Worm (Caenorhabditis elegans) whole organism, young adult: ENCODE measurements around the gene wrt-5.
A peak's percentile ranks its signal among the peaks of the same experiment; 100 is the strongest.

Experiments
- B0261.1 ChIP-seq: sonication (generic microtip); optimal IDR thresholded peaks from 2 replicates; lab custom pipeline; 2016; ENCODE audit warnings: mild to moderate bottlenecking, missing genetic modification characterization, moderate library complexity, missing compliant biosample characterization
- D2030.7 ChIP-seq: fragments of 200-800 bp; sonication (Bioruptor generic); IDR thresholded peaks from 2 replicates; pipeline ENCODE4 v1.3.6; 2022; ENCODE audit warnings: missing genetic modification reagents, missing genetic modification characterization, missing compliant biosample characterization
- F10E7.11 ChIP-seq: sonication (generic microtip); optimal IDR thresholded peaks from 2 replicates; lab custom pipeline; 2017; ENCODE audit warnings: mild to moderate bottlenecking, missing genetic modification characterization, moderate library complexity, missing compliant biosample characterization
- F22D6.2 ChIP-seq: sonication (generic microtip); optimal IDR thresholded peaks from 2 replicates; lab custom pipeline; 2016; ENCODE audit warnings: mild to moderate bottlenecking, missing genetic modification characterization, missing compliant biosample characterization
- F23B12.7 ChIP-seq: sonication (generic microtip); optimal IDR thresholded peaks from 2 replicates; lab custom pipeline; 2017; ENCODE audit warnings: missing genetic modification characterization, mild to moderate bottlenecking, missing compliant biosample characterization, antibody characterized with exemption, moderate library complexity; ENCODE audit not compliant: insufficient read depth
- K12H6.12 ChIP-seq: fragments of 200-800 bp; sonication (Bioruptor generic); optimal IDR thresholded peaks from 2 replicates; lab custom pipeline; 2018; ENCODE audit warnings: mild to moderate bottlenecking, missing genetic modification characterization, missing compliant biosample characterization
- Y67H2A.10 ChIP-seq: fragments of 200-800 bp; sonication (Bioruptor generic); conservative IDR thresholded peaks from 2 replicates; pipeline ENCODE4 v1.3.6; 2022; ENCODE audit warnings: missing genetic modification reagents, missing genetic modification characterization, missing compliant biosample characterization
- Y95B8A.8 ChIP-seq: fragments of 200-800 bp; sonication (Bioruptor generic); IDR thresholded peaks from 2 replicates; pipeline ENCODE4 v1.3.6; 2022; ENCODE audit warnings: missing genetic modification reagents, missing genetic modification characterization, missing compliant biosample characterization
- ama-1 ChIP-seq, 3 experiments: fragments of 150-350 bp in 1 of 3; sonication (generic microtip) in 2 of 3; optimal IDR thresholded peaks; 2 replicates each; lab custom pipeline; 2014 to 2018; ENCODE audit warnings: missing biosample characterization in 2 of 3, missing genetic modification characterization in 2 of 3, missing genetic modification reagents in 2 of 3
- athp-1 ChIP-seq: sonication (generic microtip); optimal IDR thresholded peaks from 2 replicates; lab custom pipeline; 2017; ENCODE audit warnings: mild to moderate bottlenecking, missing genetic modification characterization, missing compliant biosample characterization
- attf-5 ChIP-seq: fragments of 200-800 bp; sonication (Bioruptor generic); optimal IDR thresholded peaks from 2 replicates; lab custom pipeline; 2018; ENCODE audit warnings: mild to moderate bottlenecking, missing genetic modification characterization, missing compliant biosample characterization
- attf-6 ChIP-seq: fragments of 200-800 bp; sonication (Bioruptor generic); IDR thresholded peaks from 2 replicates; pipeline ENCODE4 v1.3.6; 2022; ENCODE audit warnings: missing genetic modification reagents, missing genetic modification characterization, missing compliant biosample characterization
- cebp-1 ChIP-seq, 2 experiments: fragments of 200-800 bp in 1 of 2; sonication (Bioruptor generic) in 1 of 2; sonication (generic microtip) in 1 of 2; IDR thresholded peaks in 1 of 2; optimal IDR thresholded peaks in 1 of 2; 2 replicates each; pipeline versions ENCODE4 v1.3.6 to Lab custom; 2017 to 2022; ENCODE audit warnings: missing compliant biosample characterization in 2 of 2, missing genetic modification characterization in 2 of 2, mild to moderate bottlenecking in 1 of 2, missing genetic modification reagents in 1 of 2, moderate library complexity in 1 of 2
- ceh-27 ChIP-seq: fragments of 200-800 bp; sonication (Bioruptor generic); optimal IDR thresholded peaks from 2 replicates; lab custom pipeline; 2018; ENCODE audit warnings: mild to moderate bottlenecking, missing genetic modification characterization, moderate library complexity, missing compliant biosample characterization
- ceh-91 ChIP-seq: fragments of 200-800 bp; sonication (Bioruptor generic); IDR thresholded peaks from 2 replicates; pipeline ENCODE4 v1.3.6; 2022; ENCODE audit warnings: missing genetic modification reagents, missing genetic modification characterization, missing compliant biosample characterization
- chd-7 ChIP-seq: sonication (generic microtip); optimal IDR thresholded peaks from 2 replicates; lab custom pipeline; 2016; ENCODE audit warnings: mild to moderate bottlenecking, missing genetic modification characterization, moderate library complexity, missing compliant biosample characterization
- die-1 ChIP-seq: sonication (generic microtip); optimal IDR thresholded peaks from 2 replicates; lab custom pipeline; 2016; ENCODE audit warnings: missing genotype, mild to moderate bottlenecking, missing genetic modification characterization, missing compliant biosample characterization
- dpff-1 ChIP-seq: sonication (generic microtip); optimal IDR thresholded peaks from 2 replicates; lab custom pipeline; 2017; ENCODE audit warnings: mild to moderate bottlenecking, missing genetic modification characterization, missing compliant biosample characterization
- dpl-1 ChIP-seq: fragments of 150-350 bp; optimal IDR thresholded peaks from 2 replicates; lab custom pipeline; 2014; ENCODE audit warnings: missing biosample characterization, missing genetic modification reagents, missing genetic modification characterization
- egl-44 ChIP-seq: fragments of 200-800 bp; sonication (Bioruptor generic); IDR thresholded peaks from 2 replicates; pipeline ENCODE4 v1.3.6; 2022; ENCODE audit warnings: missing genetic modification reagents, missing genetic modification characterization, missing compliant biosample characterization
- egrh-3 ChIP-seq: fragments of 200-800 bp; sonication (Bioruptor generic); IDR thresholded peaks from 2 replicates; pipeline ENCODE4 v1.3.6; 2022; ENCODE audit warnings: missing genetic modification reagents, missing genetic modification characterization, missing compliant biosample characterization
- fkh-3 ChIP-seq: sonication (generic microtip); optimal IDR thresholded peaks from 2 replicates; lab custom pipeline; 2016; ENCODE audit warnings: mild to moderate bottlenecking, missing genetic modification characterization, missing compliant biosample characterization
- gei-17 ChIP-seq: fragments of 200-800 bp; sonication (Bioruptor generic); optimal IDR thresholded peaks from 2 replicates; lab custom pipeline; 2018; ENCODE audit warnings: mild to moderate bottlenecking, missing genetic modification characterization, missing compliant biosample characterization
- hlh-12 ChIP-seq: sonication (generic microtip); optimal IDR thresholded peaks from 2 replicates; lab custom pipeline; 2016; ENCODE audit warnings: missing genetic modification characterization, missing compliant biosample characterization
- hrde-1 ChIP-seq: sonication (generic microtip); optimal IDR thresholded peaks from 2 replicates; lab custom pipeline; 2016; ENCODE audit warnings: missing genetic modification characterization, mild to moderate bottlenecking, missing compliant biosample characterization, moderate library complexity, missing genotype, missing genetic modification reagents, borderline replicate concordance
- let-607 ChIP-seq, 2 experiments: fragments of 200-800 bp in 1 of 2; sonication (Bioruptor generic) in 1 of 2; sonication (generic microtip) in 1 of 2; optimal IDR thresholded peaks; 2 replicates each; lab custom pipeline; 2016 to 2018; ENCODE audit warnings: mild to moderate bottlenecking in 2 of 2, missing compliant biosample characterization in 2 of 2, missing genetic modification characterization in 2 of 2, moderate library complexity in 2 of 2, missing genotype in 1 of 2
- lin-54 ChIP-seq: fragments of 200-800 bp; sonication (Bioruptor generic); optimal IDR thresholded peaks from 2 replicates; lab custom pipeline; 2018; ENCODE audit warnings: mild to moderate bottlenecking, missing genetic modification characterization, missing compliant biosample characterization
- lsy-27 ChIP-seq: sonication (generic microtip); optimal IDR thresholded peaks from 2 replicates; lab custom pipeline; 2017; ENCODE audit warnings: missing genetic modification characterization, mild to moderate bottlenecking, missing compliant biosample characterization, antibody characterized with exemption, missing genotype, borderline replicate concordance; ENCODE audit not compliant: insufficient read depth
- madf-10 ChIP-seq: sonication (generic microtip); optimal IDR thresholded peaks from 2 replicates; lab custom pipeline; 2016; ENCODE audit warnings: mild to moderate bottlenecking, missing genetic modification characterization, missing compliant biosample characterization
- madf-3 ChIP-seq: fragments of 200-800 bp; sonication (Bioruptor generic); IDR thresholded peaks from 2 replicates; pipeline ENCODE4 v1.3.6; 2022; ENCODE audit warnings: missing genetic modification reagents, missing genetic modification characterization, missing compliant biosample characterization
- mel-28 ChIP-seq: sonication (generic microtip); optimal IDR thresholded peaks from 2 replicates; lab custom pipeline; 2016; ENCODE audit warnings: borderline replicate concordance, mild to moderate bottlenecking, missing genetic modification characterization, missing compliant biosample characterization
- nfya-1 ChIP-seq: sonication (generic microtip); optimal IDR thresholded peaks from 2 replicates; lab custom pipeline; 2017; ENCODE audit warnings: antibody characterized with exemption, missing compliant biosample characterization, missing genetic modification characterization, borderline replicate concordance; ENCODE audit not compliant: insufficient read depth
- nhr-120 ChIP-seq: fragments of 200-800 bp; sonication (Bioruptor generic); IDR thresholded peaks from 2 replicates; pipeline ENCODE4 v1.3.6; 2022; ENCODE audit warnings: missing genetic modification characterization, missing compliant biosample characterization
- pbrm-1 ChIP-seq: fragments of 200-800 bp; sonication (Bioruptor generic); IDR thresholded peaks from 2 replicates; pipeline ENCODE4 v1.3.6; 2022; ENCODE audit warnings: missing genetic modification reagents, missing genetic modification characterization, missing compliant biosample characterization
- snpc-1.1 ChIP-seq: sonication (generic microtip); optimal IDR thresholded peaks from 2 replicates; lab custom pipeline; 2017; ENCODE audit warnings: missing genetic modification characterization, mild to moderate bottlenecking, missing compliant biosample characterization, antibody characterized with exemption, moderate library complexity, missing genotype, missing genetic modification reagents; ENCODE audit not compliant: insufficient read depth
- snpc-3.4 ChIP-seq: sonication (generic microtip); optimal IDR thresholded peaks from 2 replicates; lab custom pipeline; 2017; ENCODE audit warnings: missing genetic modification characterization, mild to moderate bottlenecking, missing compliant biosample characterization, antibody characterized with exemption, moderate library complexity, missing genotype, missing genetic modification reagents
- snpc-4 ChIP-seq, 5 experiments: fragments of 150-350 bp in 1 of 5; sonication (generic microtip) in 4 of 5; optimal IDR thresholded peaks; 2 replicates each; lab custom pipeline; 2014 to 2018; ENCODE audit warnings: missing genetic modification characterization in 5 of 5, missing biosample characterization in 3 of 5, antibody characterized with exemption in 2 of 5, mild to moderate bottlenecking in 2 of 5, missing compliant biosample characterization in 2 of 5, missing genotype in 2 of 5, moderate library complexity in 2 of 5, missing genetic modification reagents in 1 of 5
- sptf-2 ChIP-seq: fragments of 200-800 bp; sonication (Bioruptor generic); optimal IDR thresholded peaks from 2 replicates; lab custom pipeline; 2018; ENCODE audit warnings: mild to moderate bottlenecking, missing genetic modification characterization, missing compliant biosample characterization
- tbx-9 ChIP-seq: sonication (generic microtip); optimal IDR thresholded peaks from 2 replicates; lab custom pipeline; 2016; ENCODE audit warnings: borderline replicate concordance, missing genetic modification characterization, inconsistent platforms, missing compliant biosample characterization
- tlf-1 ChIP-seq: fragments of 200-800 bp; sonication (Bioruptor generic); optimal IDR thresholded peaks from 2 replicates; lab custom pipeline; 2018; ENCODE audit warnings: mild to moderate bottlenecking, missing genetic modification characterization, missing compliant biosample characterization
- unc-62 ChIP-seq: fragments of 150-350 bp; optimal IDR thresholded peaks from 2 replicates; lab custom pipeline; 2014; ENCODE audit warnings: missing biosample characterization, missing genetic modification reagents, missing genetic modification characterization
- xnd-1 ChIP-seq: sonication (generic microtip); optimal IDR thresholded peaks from 2 replicates; lab custom pipeline; 2016; ENCODE audit warnings: missing genotype, missing genetic modification reagents, missing genetic modification characterization, missing compliant biosample characterization
- zfh-2 ChIP-seq: fragments of 200-800 bp; sonication (Bioruptor generic); conservative IDR thresholded peaks from 2 replicates; pipeline ENCODE4 v1.3.6; 2022; ENCODE audit warnings: missing genetic modification reagents, missing genetic modification characterization, missing compliant biosample characterization
- ztf-18 ChIP-seq: sonication (generic microtip); optimal IDR thresholded peaks from 2 replicates; lab custom pipeline; 2016; ENCODE audit warnings: missing genotype, mild to moderate bottlenecking, missing genetic modification characterization, missing compliant biosample characterization
- ztf-26 ChIP-seq: sonication (generic microtip); optimal IDR thresholded peaks from 2 replicates; lab custom pipeline; 2017; ENCODE audit warnings: missing genetic modification characterization, missing compliant biosample characterization
- ztf-6 ChIP-seq: fragments of 200-800 bp; sonication (Bioruptor generic); IDR thresholded peaks from 2 replicates; pipeline ENCODE4 v1.3.6; 2022; ENCODE audit warnings: missing genetic modification reagents, missing genetic modification characterization, missing compliant biosample characterization

Gene wrt-5

ce11 chrIV:4019836-4020235, 31.6 kb downstream of the wrt-5 start (continued):
- TF ChIP-seq snpc-3.4 (tag; lab: Kevin White, UChicago): no peak
- peak; percentile 46 for TF ChIP-seq ceh-27 (GFP tag; lab: Kevin White, UChicago)
- no peak for TF ChIP-seq Y67H2A.10 (GFP tag; lab: Robert Waterston, UW)
- TF ChIP-seq zfh-2 (GFP tag; lab: Robert Waterston, UW): peak; percentile 86
- no peak for TF ChIP-seq ceh-91 (GFP tag; lab: Robert Waterston, UW)
- no peak for TF ChIP-seq egl-44 (GFP tag; lab: Robert Waterston, UW)
- TF ChIP-seq gei-17 (GFP tag; lab: Kevin White, UChicago): no peak
- no peak for TF ChIP-seq hlh-12 (tag; lab: Kevin White, UChicago)
- no peak for TF ChIP-seq snpc-4 (GFP tag; optimal IDR thresholded peaks at IDR 0.05; lab: Kevin White, UChicago)
- peak in 1 of 4 experiments; percentile 29 for TF ChIP-seq snpc-4 (tag; optimal IDR thresholded peaks at IDR 0.05; lab: Kevin White, UChicago)
- no peak for TF ChIP-seq athp-1 (tag; lab: Kevin White, UChicago)
- peak; percentile 4 for TF ChIP-seq madf-10
- TF ChIP-seq pbrm-1 (GFP tag; lab: Robert Waterston, UW): 0 out of 2 replicates have a peak, but pooled peaks have one; percentile 34
- no peak for TF ChIP-seq F22D6.2 (tag; lab: Kevin White, UChicago)
- peak; percentile 10 for TF ChIP-seq unc-62 (GFP tag; lab: Kevin White, UChicago)
- TF ChIP-seq hrde-1: no peak
- TF ChIP-seq B0261.1 (tag; lab: Kevin White, UChicago): no peak
- no peak for TF ChIP-seq lsy-27 (tag; lab: Kevin White, UChicago)
- TF ChIP-seq ztf-6: no peak
- peak; percentile 15 for TF ChIP-seq chd-7
- TF ChIP-seq sptf-2 (GFP tag; lab: Kevin White, UChicago): no peak
- TF ChIP-seq let-607 (tag; optimal IDR thresholded peaks at IDR 0.05; lab: Kevin White, UChicago): no peak
- 0 out of 2 replicates have a peak, but pooled peaks have one; percentile 48 for TF ChIP-seq cebp-1 (GFP tag; IDR thresholded peaks at IDR 0.05; lab: Robert Waterston, UW)
- peak; percentile 71 for TF ChIP-seq cebp-1 (tag; optimal IDR thresholded peaks at IDR 0.05; lab: Kevin White, UChicago)
- no peak for TF ChIP-seq attf-6
- no peak for TF ChIP-seq Y95B8A.8 (GFP tag; lab: Robert Waterston, UW)
- no peak for TF ChIP-seq F10E7.11 (tag; lab: Kevin White, UChicago)
- no peak for TF ChIP-seq tbx-9 (tag; lab: Kevin White, UChicago)
- TF ChIP-seq F23B12.7 (tag; lab: Kevin White, UChicago): peak; percentile 46
- TF ChIP-seq attf-5 (GFP tag; lab: Kevin White, UChicago): peak; percentile 58
- TF ChIP-seq K12H6.12 (tag; lab: Kevin White, UChicago): peak; percentile 85
- TF ChIP-seq dpl-1 (GFP tag; lab: Kevin White, UChicago): no peak
- TF ChIP-seq ztf-26 (tag; lab: Kevin White, UChicago): peak; percentile 15
- no peak for TF ChIP-seq fkh-3 (tag; lab: Kevin White, UChicago)
- peak; percentile 18 for TF ChIP-seq lin-54 (GFP tag; lab: Kevin White, UChicago)
- TF ChIP-seq dpff-1 (tag; lab: Kevin White, UChicago): no peak
- no peak for TF ChIP-seq D2030.7 (GFP tag; lab: Robert Waterston, UW)
- no peak for TF ChIP-seq mel-28 (tag; lab: Kevin White, UChicago)
- TF ChIP-seq egrh-3: 0 out of 2 replicates have a peak, but pooled peaks have one; percentile 11
- TF ChIP-seq ama-1 (optimal IDR thresholded peaks at IDR 0.05; lab: Kevin White, UChicago): no peak
- TF ChIP-seq ama-1 (GFP tag; optimal IDR thresholded peaks at IDR 0.05; lab: Kevin White, UChicago): peak in 1 of 2 experiments; percentile 27
- no peak for TF ChIP-seq nhr-120 (GFP tag; lab: Robert Waterston, UW)
- TF ChIP-seq snpc-1.1 (tag; lab: Kevin White, UChicago): no peak
- peak; percentile 27 for TF ChIP-seq ztf-18 (tag; lab: Kevin White, UChicago)
- TF ChIP-seq tlf-1 (GFP tag; lab: Kevin White, UChicago): no peak
- no peak for TF ChIP-seq madf-3 (GFP tag; lab: Robert Waterston, UW)
- no peak for TF ChIP-seq xnd-1 (tag; lab: Kevin White, UChicago)
- TF ChIP-seq die-1 (tag; lab: Kevin White, UChicago): peak; percentile 38
- no peak for TF ChIP-seq nfya-1 (tag; lab: Kevin White, UChicago)
